Fruit fly (Drosophila melanogaster) whole organism, embryonic: ENCODE data around the gene CG45072.

Source experiments
- Awh ChIP-seq: fragments of 200-800 bp; sonication (Bioruptor generic); IDR thresholded peaks from 2 replicates; pipeline ENCODE4, ENCODE4 v1.3.6; 2022; ENCODE audit warnings: missing biosample characterization, missing genetic modification characterization
- CG11723 ChIP-seq: fragments of 200-800 bp; sonication (Bioruptor generic); optimal IDR thresholded peaks from 2 replicates; lab custom pipeline; 2017; ENCODE audit warnings: missing biosample characterization, mild to moderate bottlenecking, missing genetic modification characterization
- CG12071 ChIP-seq: fragments of 200-800 bp; sonication (Bioruptor generic); optimal IDR thresholded peaks from 3 replicates; lab custom pipeline; 2018; ENCODE audit warnings: missing biosample characterization, mild to moderate bottlenecking, missing genetic modification characterization
- CG12659 ChIP-seq: fragments of 200-800 bp; sonication (Bioruptor generic); optimal IDR thresholded peaks from 3 replicates; lab custom pipeline; 2017; ENCODE audit warnings: mild to moderate bottlenecking, missing biosample characterization, missing genetic modification reagents, missing genetic modification characterization
- CG13287 ChIP-seq: fragments of 200-800 bp; sonication (Bioruptor generic); IDR thresholded peaks from 2 replicates; pipeline ENCODE4 v1.3.6; 2022; ENCODE audit warnings: missing biosample characterization, missing genetic modification characterization; ENCODE audit not compliant: partially characterized antibody
- CG13775 ChIP-seq: fragments of 200-800 bp; sonication (Bioruptor generic); optimal IDR thresholded peaks from 3 replicates; lab custom pipeline; 2017; ENCODE audit warnings: missing biosample characterization, mild to moderate bottlenecking, missing genetic modification characterization
- CG14014 ChIP-seq: fragments of 200-800 bp; sonication (Bioruptor generic); IDR thresholded peaks from 2 replicates; pipeline ENCODE4 v1.3.6; 2022; ENCODE audit warnings: missing biosample characterization, missing genetic modification characterization
- CG14710 ChIP-seq: fragments of 200-800 bp; sonication (Bioruptor generic); optimal IDR thresholded peaks from 3 replicates; lab custom pipeline; 2019; ENCODE audit warnings: missing biosample characterization, mild to moderate bottlenecking, missing genetic modification characterization, moderate library complexity
- CG15514 ChIP-seq: fragments of 200-800 bp; sonication (Bioruptor generic); optimal IDR thresholded peaks from 3 replicates; lab custom pipeline; 2017; ENCODE audit warnings: missing biosample characterization, missing genetic modification characterization, mild to moderate bottlenecking, moderate library complexity, missing genetic modification reagents
- CG16863 ChIP-seq: fragments of 200-800 bp; sonication (Bioruptor generic); optimal IDR thresholded peaks from 3 replicates; lab custom pipeline; 2016; ENCODE audit warnings: missing biosample characterization, missing genetic modification characterization
- CG18619 ChIP-seq: fragments of 200-800 bp; sonication (Bioruptor generic); optimal IDR thresholded peaks from 3 replicates; lab custom pipeline; 2017; ENCODE audit warnings: missing biosample characterization, mild to moderate bottlenecking, missing genetic modification characterization
- CG2120 ChIP-seq: fragments of 200-800 bp; sonication (Bioruptor generic); optimal IDR thresholded peaks from 3 replicates; lab custom pipeline; 2016; ENCODE audit warnings: missing biosample characterization, missing genetic modification characterization
- CG30020 ChIP-seq: fragments of 200-800 bp; optimal IDR thresholded peaks from 2 replicates; lab custom pipeline; 2019; ENCODE audit warnings: missing biosample characterization, mild to moderate bottlenecking, missing genetic modification characterization, moderate library complexity
- CG30403 ChIP-seq: fragments of 200-800 bp; sonication (Bioruptor generic); optimal IDR thresholded peaks from 3 replicates; lab custom pipeline; 2016; ENCODE audit warnings: missing biosample characterization, missing genetic modification characterization
- CG32532 ChIP-seq: fragments of 200-800 bp; sonication (Bioruptor generic); IDR thresholded peaks from 2 replicates; pipeline ENCODE4 v1.3.6; 2022; ENCODE audit warnings: missing biosample characterization, missing genetic modification characterization
- CG3281 ChIP-seq: fragments of 200-800 bp; sonication (Bioruptor generic); optimal IDR thresholded peaks from 3 replicates; lab custom pipeline; 2017; ENCODE audit warnings: missing biosample characterization, mild to moderate bottlenecking, missing genetic modification characterization
- CG3726 ChIP-seq: fragments of 200-800 bp; sonication (Bioruptor generic); IDR thresholded peaks from 3 replicates; pipeline ENCODE4, ENCODE4 v1.3.6; 2022; ENCODE audit warnings: missing biosample characterization, missing genetic modification characterization
- CG4282 ChIP-seq: fragments of 200-800 bp; sonication (Bioruptor generic); optimal IDR thresholded peaks from 2 replicates; lab custom pipeline; 2016; ENCODE audit warnings: missing biosample characterization, missing genetic modification characterization
- CTCF ChIP-seq: fragments of 200-800 bp; sonication (Bioruptor generic); optimal IDR thresholded peaks from 2 replicates; lab custom pipeline; 2017; ENCODE audit warnings: missing biosample characterization, mild to moderate bottlenecking, missing genetic modification characterization, moderate library complexity
- CkIIα-i1 ChIP-seq: fragments of 200-800 bp; sonication (Bioruptor generic); IDR thresholded peaks from 2 replicates; pipeline ENCODE4 v1.3.6; 2022; ENCODE audit warnings: missing biosample characterization, missing genetic modification characterization
- CoRest ChIP-seq: fragments of 200-800 bp; sonication (Bioruptor generic); optimal IDR thresholded peaks from 3 replicates; lab custom pipeline; 2018; ENCODE audit warnings: missing biosample characterization, mild to moderate bottlenecking, missing genetic modification characterization, moderate library complexity
- Drgx ChIP-seq: fragments of 200-800 bp; sonication (Bioruptor generic); IDR thresholded peaks from 2 replicates; pipeline ENCODE4 v1.3.6; 2022; ENCODE audit warnings: missing biosample characterization, missing genetic modification characterization
- E2f2 ChIP-seq: fragments of 200-800 bp; sonication (Bioruptor generic); IDR thresholded peaks from 2 replicates; pipeline ENCODE4 v1.3.6; 2022; ENCODE audit warnings: missing biosample characterization, missing genetic modification characterization
- HLH4C ChIP-seq: fragments of 200-800 bp; sonication (Bioruptor generic); IDR thresholded peaks from 3 replicates; pipeline ENCODE4 v1.3.6; 2022; ENCODE audit warnings: missing biosample characterization, missing genetic modification characterization; ENCODE audit not compliant: partially characterized antibody
- Hr78 ChIP-seq, 2 experiments: fragments of 200-800 bp in 1 of 2; fragments of >200 bp in 1 of 2; sonication (Bioruptor generic) in 1 of 2; optimal IDR thresholded peaks; 2 replicates each; lab custom pipeline; 2017 to 2019; ENCODE audit warnings: missing biosample characterization in 2 of 2, missing genetic modification characterization in 2 of 2, mild to moderate bottlenecking in 1 of 2, moderate library complexity in 1 of 2
- Kr ChIP-seq: fragments of 200-800 bp; sonication (Bioruptor generic); optimal IDR thresholded peaks from 2 replicates; lab custom pipeline; 2017; ENCODE audit warnings: missing biosample characterization, mild to moderate bottlenecking, missing genetic modification characterization
- MESR4 ChIP-seq: fragments of 200-800 bp; sonication (Bioruptor generic); optimal IDR thresholded peaks from 2 replicates; lab custom pipeline; 2018; ENCODE audit warnings: missing biosample characterization, mild to moderate bottlenecking, missing genetic modification characterization, moderate library complexity
- Ptx1 ChIP-seq: fragments of 200-800 bp; sonication (Bioruptor generic); IDR thresholded peaks from 2 replicates; pipeline ENCODE4 v1.3.6; 2022; ENCODE audit warnings: missing biosample characterization, missing genetic modification characterization
- Rfx ChIP-seq: fragments of 200-800 bp; sonication (Bioruptor generic); IDR thresholded peaks from 2 replicates; pipeline ENCODE4 v1.3.6; 2022; ENCODE audit warnings: missing biosample characterization, missing genetic modification characterization
- Six4 ChIP-seq: fragments of 200-800 bp; sonication (Bioruptor generic); optimal IDR thresholded peaks from 2 replicates; lab custom pipeline; 2016; ENCODE audit warnings: missing biosample characterization, missing genetic modification characterization
- Ssrp ChIP-seq: fragments of 200-800 bp; sonication (Bioruptor generic); optimal IDR thresholded peaks from 2 replicates; lab custom pipeline; 2018; ENCODE audit warnings: missing biosample characterization, mild to moderate bottlenecking, missing genetic modification characterization, moderate library complexity
- Trl ChIP-seq, 3 experiments: fragments of >200 bp in 2 of 3; fragments of 200-800 bp in 1 of 3; sonication (Bioruptor generic) in 1 of 3; optimal IDR thresholded peaks; 2 replicates in 1 of 3; 3 replicates in 2 of 3; lab custom pipeline; 2016 to 2017; ENCODE audit warnings: missing biosample characterization in 1 of 3, missing genetic modification characterization in 1 of 3
- Xbp1 ChIP-seq: fragments of 200-800 bp; sonication (Bioruptor generic); optimal IDR thresholded peaks from 3 replicates; lab custom pipeline; 2016; ENCODE audit warnings: missing biosample characterization, mild to moderate bottlenecking, missing genetic modification characterization
- abd-A ChIP-seq: fragments of 200-800 bp; sonication (Bioruptor generic); optimal IDR thresholded peaks from 3 replicates; lab custom pipeline; 2019; ENCODE audit warnings: missing biosample characterization, mild to moderate bottlenecking, missing genetic modification characterization, moderate library complexity
- dati ChIP-seq: fragments of 200-800 bp; sonication (Bioruptor generic); IDR thresholded peaks from 2 replicates; pipeline ENCODE4 v1.3.6; 2022; ENCODE audit warnings: missing biosample characterization, missing genetic modification characterization
- fd3F ChIP-seq: fragments of 200-800 bp; sonication (Bioruptor generic); optimal IDR thresholded peaks from 2 replicates; lab custom pipeline; 2018; ENCODE audit warnings: missing biosample characterization, mild to moderate bottlenecking, missing genetic modification characterization, moderate library complexity
- gfzf ChIP-seq: fragments of 200-800 bp; sonication (Bioruptor generic); optimal IDR thresholded peaks from 2 replicates; lab custom pipeline; 2016; ENCODE audit warnings: missing biosample characterization, mild to moderate bottlenecking, missing genetic modification characterization, moderate library complexity
- grau ChIP-seq: fragments of 200-800 bp; optimal IDR thresholded peaks from 3 replicates; lab custom pipeline; 2019; ENCODE audit warnings: missing biosample characterization, mild to moderate bottlenecking, missing genetic modification characterization, moderate library complexity
- her ChIP-seq: fragments of 200-800 bp; sonication (Bioruptor generic); optimal IDR thresholded peaks from 2 replicates; lab custom pipeline; 2016; ENCODE audit warnings: missing biosample characterization, missing genetic modification characterization
- nmo ChIP-seq: fragments of 200-800 bp; sonication (Bioruptor generic); optimal IDR thresholded peaks from 2 replicates; lab custom pipeline; 2018; ENCODE audit warnings: missing biosample characterization, mild to moderate bottlenecking, missing genetic modification characterization, moderate library complexity
- pan ChIP-seq, 4 experiments: fragments of >200 bp in 3 of 4; fragments of 200-800 bp in 1 of 4; sonication (Bioruptor generic) in 1 of 4; optimal IDR thresholded peaks in 3 of 4; IDR thresholded peaks in 1 of 4; 2 replicates each; pipeline versions ENCODE4 v1.3.6 to Lab custom; 2017 to 2022; ENCODE audit warnings: missing biosample characterization in 2 of 4, missing genetic modification characterization in 2 of 4, mixed read lengths in 1 of 4
- pum ChIP-seq: fragments of 200-800 bp; sonication (Bioruptor generic); optimal IDR thresholded peaks from 2 replicates; lab custom pipeline; 2016; ENCODE audit warnings: missing biosample characterization, missing genetic modification characterization
- slbo ChIP-seq: fragments of 200-800 bp; sonication (Bioruptor generic); IDR thresholded peaks from 2 replicates; pipeline ENCODE4 v1.3.6; 2022; ENCODE audit warnings: missing biosample characterization, missing genetic modification characterization
- sr ChIP-seq: fragments of 200-800 bp; sonication (Bioruptor generic); IDR thresholded peaks from 3 replicates; pipeline ENCODE4 v1.3.6; 2022; ENCODE audit warnings: missing biosample characterization, missing genetic modification characterization
- stwl ChIP-seq: fragments of 200-800 bp; sonication (Bioruptor generic); optimal IDR thresholded peaks from 3 replicates; lab custom pipeline; 2018; ENCODE audit warnings: missing biosample characterization, mild to moderate bottlenecking, missing genetic modification characterization, moderate library complexity
- tgo ChIP-seq: fragments of 200-800 bp; sonication (Bioruptor generic); IDR thresholded peaks from 3 replicates; pipeline ENCODE4 v1.3.6; 2022; ENCODE audit warnings: missing biosample characterization, missing genetic modification characterization
- z ChIP-seq: fragments of 200-800 bp; sonication (Bioruptor generic); IDR thresholded peaks from 3 replicates; pipeline ENCODE4 v1.3.6; 2022; ENCODE audit warnings: missing biosample characterization, missing genetic modification characterization

Gene CG45072

dm6 chr3R:30134063-30135047 is 11.3 kb upstream of the CG45072 start, which contains the start of gene Tpi (continued):
- peak; percentile 34; the same call in 1 of the 3 replicates for TF ChIP-seq tgo (GFP tag; lab: Robert Waterston, UW)
- TF ChIP-seq CkIIα-i1: 0 out of 2 replicates have a peak, but pooled peaks have one; percentile 8
- peak; percentile 33 for TF ChIP-seq CG30403 (GFP tag; lab: Kevin White, UChicago)
- no peak for TF ChIP-seq stwl (tag; lab: Kevin White, UChicago)
- peak; percentile 10; the same call in 1 of the 2 replicates for TF ChIP-seq Rfx (GFP tag; lab: Robert Waterston, UW)
- TF ChIP-seq her (GFP tag; lab: Kevin White, UChicago): peak; percentile 31
- TF ChIP-seq CG14014 (GFP tag; lab: Robert Waterston, UW): 0 out of 2 replicates have a peak, but pooled peaks have one; percentile 7
- TF ChIP-seq MESR4 (GFP tag; lab: Kevin White, UChicago): peak; percentile 43
- TF ChIP-seq CG3281 (GFP tag; lab: Kevin White, UChicago): peak; percentile 38
- TF ChIP-seq CG15514 (GFP tag; lab: Kevin White, UChicago): peak; percentile 76
- TF ChIP-seq nmo (GFP tag; lab: Kevin White, UChicago): no peak
- no peak for TF ChIP-seq Drgx (GFP tag; lab: Robert Waterston, UW)
- no peak for TF ChIP-seq dati
- TF ChIP-seq Ssrp (tag; lab: Kevin White, UChicago): no peak
- no peak for TF ChIP-seq CG4282 (GFP tag; lab: Kevin White, UChicago)
- peak; percentile 22; the same call in 1 of the 2 replicates for TF ChIP-seq CG13287 (GFP tag; lab: Robert Waterston, UW)
- peak; percentile 63 for TF ChIP-seq grau (tag; lab: Kevin White, UChicago)
- TF ChIP-seq Hr78 (GFP tag; optimal IDR thresholded peaks at IDR 0.05; lab: Kevin White, UChicago): peak in 1 of 2 experiments; percentile 73
- no peak for TF ChIP-seq CG18619 (GFP tag; lab: Kevin White, UChicago)
- 0 out of 3 replicates have a peak, but pooled peaks have one; percentile 45 for TF ChIP-seq z (GFP tag; lab: Robert Waterston, UW)
- peak; percentile 13 for TF ChIP-seq CoRest (tag; lab: Kevin White, UChicago)
- TF ChIP-seq fd3F (GFP tag; lab: Kevin White, UChicago): peak; percentile 21
- TF ChIP-seq pum (GFP tag; lab: Kevin White, UChicago): no peak
- no peak for TF ChIP-seq Six4
- peak; percentile 50; the same call in 1 of the 2 replicates for TF ChIP-seq CG32532 (GFP tag; lab: Robert Waterston, UW)
- TF ChIP-seq CG14710: no peak
- TF ChIP-seq sr (GFP tag; lab: Robert Waterston, UW): peak; percentile 59; the same call in 1 of the 3 replicates
- TF ChIP-seq slbo (GFP tag; lab: Robert Waterston, UW): peak; percentile 59
- TF ChIP-seq gfzf (GFP tag; lab: Kevin White, UChicago): peak; percentile 75
- TF ChIP-seq CG12071 (GFP tag; lab: Kevin White, UChicago): peak; percentile 2
- no peak for TF ChIP-seq CG11723 (GFP tag; lab: Kevin White, UChicago)
- TF ChIP-seq Kr (GFP tag; lab: Kevin White, UChicago): no peak
- TF ChIP-seq CG12659: peak; percentile 26
- TF ChIP-seq Awh (GFP tag; lab: Robert Waterston, UW): no peak
- TF ChIP-seq CG3726: no peak
- TF ChIP-seq pan (optimal IDR thresholded peaks at IDR 0.05; lab: Kevin White, UChicago): no peak
- TF ChIP-seq pan (GFP tag; optimal IDR thresholded peaks at IDR 0.05 in 1 of 2, IDR thresholded peaks at IDR 0.05 in 1 of 2): peak in 1 of 2 experiments; percentile 28
- peak; percentile 21 for TF ChIP-seq CG16863
- TF ChIP-seq Ptx1 (GFP tag; lab: Robert Waterston, UW): 0 out of 2 replicates have a peak, but pooled peaks have one; percentile 8
- TF ChIP-seq Xbp1: peak; percentile 52
- peak; percentile 87 for TF ChIP-seq CTCF (GFP tag; lab: Kevin White, UChicago)
- peak; percentile 81 for TF ChIP-seq CG2120 (GFP tag; lab: Kevin White, UChicago)
- peak; percentile 56; the same call in 1 of the 2 replicates for TF ChIP-seq E2f2 (GFP tag; lab: Robert Waterston, UW)
- TF ChIP-seq abd-A: no peak
- TF ChIP-seq CG30020 (tag; lab: Kevin White, UChicago): no peak
- TF ChIP-seq Trl (optimal IDR thresholded peaks at IDR 0.05; lab: Kevin White, UChicago): no peak
- no peak for TF ChIP-seq Trl (GFP tag; optimal IDR thresholded peaks at IDR 0.05; lab: Kevin White, UChicago)
- no peak for TF ChIP-seq CG13775
- TF ChIP-seq HLH4C (GFP tag; lab: Robert Waterston, UW): no peak
